Fruit fly (Drosophila melanogaster) whole organism, prepupa: ENCODE measurements around the gene sina.

Experiments
- Blimp-1 ChIP-seq: fragments of 200-800 bp; sonication (Bioruptor generic); optimal IDR thresholded peaks from 3 replicates; lab custom pipeline; 2017; ENCODE audit warnings: missing biosample characterization, missing genetic modification characterization, mild to moderate bottlenecking, moderate library complexity, missing genetic modification reagents
- CG10631 ChIP-seq: fragments of 200-800 bp; sonication (Bioruptor generic); optimal IDR thresholded peaks from 2 replicates; lab custom pipeline; 2016; ENCODE audit warnings: missing biosample characterization, missing genetic modification characterization
- CG11294 ChIP-seq: fragments of 200-800 bp; sonication (Bioruptor generic); IDR thresholded peaks from 2 replicates; pipeline ENCODE4 v1.3.6; 2022; ENCODE audit warnings: missing biosample characterization, missing genetic modification characterization
- CG11762 ChIP-seq: fragments of 200-800 bp; sonication (Bioruptor generic); optimal IDR thresholded peaks from 3 replicates; lab custom pipeline; 2016; ENCODE audit warnings: missing biosample characterization, missing genetic modification characterization; ENCODE audit not compliant: insufficient read depth
- CG1621 ChIP-seq: fragments of 200-800 bp; sonication (Bioruptor generic); optimal IDR thresholded peaks from 3 replicates; lab custom pipeline; 2018; ENCODE audit warnings: missing biosample characterization, mild to moderate bottlenecking, missing genetic modification characterization
- CG16779 ChIP-seq: fragments of 200-800 bp; sonication (Bioruptor generic); optimal IDR thresholded peaks from 3 replicates; lab custom pipeline; 2017; ENCODE audit warnings: missing biosample characterization, mild to moderate bottlenecking, missing genetic modification characterization
- CG31627 ChIP-seq: fragments of 200-800 bp; sonication (Bioruptor generic); optimal IDR thresholded peaks from 3 replicates; lab custom pipeline; 2016; ENCODE audit warnings: missing biosample characterization, missing genetic modification characterization
- CG34406 ChIP-seq: fragments of 200-800 bp; sonication (Bioruptor generic); optimal IDR thresholded peaks from 3 replicates; lab custom pipeline; 2016; ENCODE audit warnings: missing biosample characterization, missing genetic modification characterization
- CG3919 ChIP-seq: fragments of 200-800 bp; sonication (Bioruptor generic); optimal IDR thresholded peaks from 3 replicates; lab custom pipeline; 2016; ENCODE audit warnings: missing biosample characterization, missing genetic modification characterization
- CG4318 ChIP-seq: fragments of 200-800 bp; sonication (Bioruptor generic); optimal IDR thresholded peaks from 3 replicates; lab custom pipeline; 2017; ENCODE audit warnings: missing biosample characterization, mild to moderate bottlenecking, missing genetic modification characterization
- CG6276 ChIP-seq: fragments of 200-800 bp; sonication (Bioruptor generic); optimal IDR thresholded peaks from 2 replicates; lab custom pipeline; 2017; ENCODE audit warnings: missing biosample characterization, mild to moderate bottlenecking, missing genetic modification characterization
- CG6808 ChIP-seq: fragments of 200-800 bp; sonication (Bioruptor generic); optimal IDR thresholded peaks from 3 replicates; lab custom pipeline; 2017; ENCODE audit warnings: missing biosample characterization, missing genetic modification characterization, mild to moderate bottlenecking, moderate library complexity, missing genetic modification reagents
- CG6854 ChIP-seq: fragments of 200-800 bp; sonication (Bioruptor generic); optimal IDR thresholded peaks from 2 replicates; lab custom pipeline; 2017; ENCODE audit warnings: missing biosample characterization, mild to moderate bottlenecking, missing genetic modification characterization
- CG7368 ChIP-seq: fragments of 200-800 bp; sonication (Bioruptor generic); optimal IDR thresholded peaks from 3 replicates; lab custom pipeline; 2016; ENCODE audit warnings: missing biosample characterization, missing genetic modification characterization
- CG8632 ChIP-seq: fragments of 200-800 bp; sonication (Bioruptor generic); optimal IDR thresholded peaks from 3 replicates; lab custom pipeline; 2016; ENCODE audit warnings: missing biosample characterization, missing genetic modification characterization
- CG9139 ChIP-seq: fragments of 200-800 bp; sonication (Bioruptor generic); optimal IDR thresholded peaks from 3 replicates; lab custom pipeline; 2017; ENCODE audit warnings: missing biosample characterization, mild to moderate bottlenecking, missing genetic modification characterization
- Eip78C ChIP-seq: fragments of 200-800 bp; sonication (Bioruptor generic); peaks from one replicate; lab custom pipeline; 2016; ENCODE audit warnings: missing biosample characterization, missing genetic modification characterization
- Hr38 ChIP-seq: sonication (Bioruptor generic); optimal IDR thresholded peaks from 2 replicates; lab custom pipeline; 2016; ENCODE audit warnings: missing biosample characterization, missing genetic modification characterization
- Hr4 ChIP-seq: fragments of 200-800 bp; sonication (Bioruptor generic); optimal IDR thresholded peaks from 3 replicates; lab custom pipeline; 2016; ENCODE audit warnings: missing biosample characterization, missing genetic modification characterization
- Lpt ChIP-seq: fragments of 200-800 bp; sonication (Bioruptor generic); optimal IDR thresholded peaks from 3 replicates; lab custom pipeline; 2016; ENCODE audit warnings: missing biosample characterization, missing genetic modification characterization
- OdsH ChIP-seq: fragments of 200-800 bp; sonication (Bioruptor generic); optimal IDR thresholded peaks from 3 replicates; lab custom pipeline; 2016; ENCODE audit warnings: missing biosample characterization, missing genetic modification characterization
- Smox ChIP-seq: fragments of 200-800 bp; sonication (Bioruptor generic); optimal IDR thresholded peaks from 3 replicates; lab custom pipeline; 2016; ENCODE audit warnings: missing biosample characterization, missing genetic modification characterization
- Sox14 ChIP-seq: fragments of 200-800 bp; sonication (Bioruptor generic); optimal IDR thresholded peaks from 3 replicates; lab custom pipeline; 2016; ENCODE audit warnings: missing biosample characterization, missing genetic modification characterization
- achi ChIP-seq: fragments of 200-800 bp; sonication (Bioruptor generic); optimal IDR thresholded peaks from 3 replicates; lab custom pipeline; 2016; ENCODE audit warnings: missing biosample characterization, missing genetic modification characterization
- cyc ChIP-seq: fragments of 200-800 bp; sonication (Bioruptor generic); optimal IDR thresholded peaks from 3 replicates; lab custom pipeline; 2016; ENCODE audit warnings: missing biosample characterization, missing genetic modification characterization
- dac ChIP-seq: fragments of 200-800 bp; sonication (Bioruptor generic); optimal IDR thresholded peaks from 2 replicates; lab custom pipeline; 2017; ENCODE audit warnings: missing biosample characterization, mild to moderate bottlenecking, missing genetic modification characterization
- dsx ChIP-seq: fragments of 200-800 bp; optimal IDR thresholded peaks from 3 replicates; lab custom pipeline; 2019; ENCODE audit warnings: missing biosample characterization, mild to moderate bottlenecking, missing genetic modification characterization, moderate library complexity; ENCODE audit not compliant: poor library complexity, severe bottlenecking
- esn ChIP-seq: fragments of 200-800 bp; sonication (Bioruptor generic); optimal IDR thresholded peaks from 2 replicates; lab custom pipeline; 2016; ENCODE audit warnings: missing biosample characterization, mild to moderate bottlenecking, missing genetic modification characterization, moderate library complexity
- fd59A ChIP-seq: fragments of 200-800 bp; sonication (Bioruptor generic); optimal IDR thresholded peaks from 2 replicates; lab custom pipeline; 2017; ENCODE audit warnings: missing biosample characterization, mild to moderate bottlenecking, missing genetic modification characterization, missing genetic modification reagents
- fkh ChIP-seq: fragments of 200-800 bp; sonication (Bioruptor generic); optimal IDR thresholded peaks from 3 replicates; lab custom pipeline; 2017; ENCODE audit warnings: missing biosample characterization, mild to moderate bottlenecking, missing genetic modification characterization, moderate library complexity
- lz ChIP-seq: fragments of 200-800 bp; sonication (Bioruptor generic); optimal IDR thresholded peaks from 3 replicates; lab custom pipeline; 2016; ENCODE audit warnings: missing biosample characterization, missing genetic modification characterization
- spab ChIP-seq: fragments of 200-800 bp; sonication (Bioruptor generic); optimal IDR thresholded peaks from 2 replicates; lab custom pipeline; 2017; ENCODE audit warnings: missing biosample characterization, mild to moderate bottlenecking, missing genetic modification characterization, missing genetic modification reagents
- vri ChIP-seq: fragments of 200-800 bp; sonication (Bioruptor generic); optimal IDR thresholded peaks from 3 replicates; lab custom pipeline; 2016; ENCODE audit warnings: missing biosample characterization, mild to moderate bottlenecking, missing genetic modification characterization

sina gene

dm6 chr3L:16858780-16859179, 5.2 kb downstream of the sina start, which contains the start of gene sinah:
Gene sinah (plus strand): TSS chr3L:16859080.
- no peak for TF ChIP-seq CG6276 (GFP tag; lab: Kevin White, UChicago)
- TF ChIP-seq CG4318 (GFP tag; lab: Kevin White, UChicago), result no peak
- TF ChIP-seq dac, result no peak
- TF ChIP-seq lz (GFP tag; lab: Kevin White, UChicago), result no peak

- TF ChIP-seq CG9139 (GFP tag; lab: Kevin White, UChicago) (no peak), CG7368 (GFP tag; lab: Kevin White, UChicago) (no peak), CG3919 (no peak), esn (no peak), OdsH (GFP tag; lab: Kevin White, UChicago) (no peak), dsx (GFP tag; lab: Kevin White, UChicago) (no peak), CG11294 (GFP tag; lab: Robert Waterston, UW) (no peak), cyc (GFP tag; lab: Kevin White, UChicago) (no peak), vri (GFP tag; lab: Kevin White, UChicago) (no peak), spab (GFP tag; lab: Kevin White, UChicago) (no peak), CG16779 (tag; lab: Kevin White, UChicago) (no peak)
- TF ChIP-seq, all 60 proteins: peak for 0
Observed at dm6 chr3L:16860322-16860721, 6.8 kb downstream of the sina start, which contains the start of gene CG13029. Gene CG13029 (plus strand): TSS chr3L:16860622.

DNA sequence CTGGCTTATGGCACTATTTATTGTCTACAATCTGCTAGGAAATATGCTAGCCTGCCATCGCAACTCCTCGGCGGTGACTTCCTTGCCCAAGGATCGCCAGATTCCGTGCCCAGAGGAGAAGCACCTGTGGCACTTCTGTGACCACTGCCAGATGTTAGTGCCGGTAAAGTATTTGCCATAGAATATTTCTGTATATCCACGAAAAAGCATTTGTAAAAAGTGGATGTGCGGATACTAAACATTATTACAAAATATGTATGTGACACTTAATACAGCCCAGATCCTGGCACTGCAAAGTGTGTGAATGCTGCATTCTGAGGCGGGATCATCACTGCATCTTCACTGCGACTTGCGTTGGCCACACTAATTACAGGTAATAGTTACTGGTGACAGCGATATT, 7.3 kb downstream of the sina start:
- TF ChIP-seq CG10631 (GFP tag; lab: Kevin White, UChicago) (no peak), CG1621 (no peak), OdsH (GFP tag; lab: Kevin White, UChicago) (no peak), CG11762 (GFP tag; lab: Kevin White, UChicago) (no peak), lz (GFP tag; lab: Kevin White, UChicago) (no peak), Smox (GFP tag; lab: Kevin White, UChicago) (no peak), vri (GFP tag; lab: Kevin White, UChicago) (no peak), achi (GFP tag; lab: Kevin White, UChicago) (no peak), Lpt (no peak), CG34406 (GFP tag; lab: Kevin White, UChicago) (no peak), Hr38 (GFP tag; lab: Kevin White, UChicago) (no peak), CG8632 (GFP tag; lab: Kevin White, UChicago) (no peak), fd59A (no peak), CG16779 (tag; lab: Kevin White, UChicago) (no peak), CG3919 (no peak)

dm6 chr3L:16862284-16862683, 8.7 kb downstream of the sina start, which contains the start of gene Rh4:
Gene Rh4 (minus strand): TSS chr3L:16862517.
- no peak for TF ChIP-seq CG1621
- TF ChIP-seq CG16779 (tag; lab: Kevin White, UChicago), result no peak
- TF ChIP-seq Sox14 (GFP tag; lab: Kevin White, UChicago), result no peak
- TF ChIP-seq CG6854 (GFP tag; lab: Kevin White, UChicago), result no peak
- no peak for TF ChIP-seq CG11762 (GFP tag; lab: Kevin White, UChicago)
- TF ChIP-seq CG31627, result no peak
- TF ChIP-seq esn, result no peak
- no peak for TF ChIP-seq Eip78C
- no peak for TF ChIP-seq CG34406 (GFP tag; lab: Kevin White, UChicago)
- no peak for TF ChIP-seq CG3919
- no peak for TF ChIP-seq CG8632 (GFP tag; lab: Kevin White, UChicago)
- no peak for TF ChIP-seq fd59A
- TF ChIP-seq Hr4, result no peak
- TF ChIP-seq Blimp-1 (GFP tag; lab: Kevin White, UChicago), result no peak
- no peak for TF ChIP-seq CG6808 (GFP tag; lab: Kevin White, UChicago)
- TF ChIP-seq CG10631 (GFP tag; lab: Kevin White, UChicago), result no peak
- TF ChIP-seq Smox (GFP tag; lab: Kevin White, UChicago), result no peak

- no peak for TF ChIP-seq achi (GFP tag; lab: Kevin White, UChicago)
- TF ChIP-seq CG6854 (GFP tag; lab: Kevin White, UChicago), result no peak
- peak; percentile 38 for TF ChIP-seq fkh (GFP tag; lab: Kevin White, UChicago)
- TF ChIP-seq esn, result no peak
- no peak for TF ChIP-seq CG3919
- TF ChIP-seq Lpt, result no peak
Observed at dm6 chr3L:16862958-16863357, 9.4 kb downstream of the sina start, which contains the start of gene CG9951. Gene CG9951 (plus strand): TSS chr3L:16863164.
